Worm (Caenorhabditis elegans) whole organism, L4/young adult: Measurements from ENCODE around the gene F31F6.2.

Experiments
- W03F9.2 ChIP-seq: fragments of 150-350 bp; optimal IDR thresholded peaks from 2 replicates; lab custom pipeline; 2014; ENCODE audit warnings: missing biosample characterization, missing genetic modification characterization
- him-1 ChIP-seq: sonication (generic microtip); optimal IDR thresholded peaks from 2 replicates; lab custom pipeline; 2016; ENCODE audit warnings: missing genotype, missing genetic modification reagents, missing genetic modification characterization, missing compliant biosample characterization

ce11 chrX:14900487-14900886 lies 28.8 kb upstream of the F31F6.2 start:
- no peak for TF ChIP-seq him-1
- no peak for TF ChIP-seq W03F9.2 (tag; lab: Kevin White, UChicago)
